Worm (Caenorhabditis elegans): ENCODE results near the gene W08G11.3.

Gene W08G11.3

ce11 chrV:16352282-16352681 lies 15.2 kb upstream of the W08G11.3 start (continued):
- no peak for TF ChIP-seq lin-38 (GFP tag; IDR thresholded peaks at IDR 0.05)
- no peak for TF ChIP-seq ceh-32 (tag; optimal IDR thresholded peaks at IDR 0.05; ENCODE audit: poor library complexity)
- TF ChIP-seq ceh-82 (tag; optimal IDR thresholded peaks at IDR 0.05), result no peak
- TF ChIP-seq daf-19 (GFP tag; conservative IDR thresholded peaks at IDR 0.05), result no peak
- TF ChIP-seq nhr-102 (tag; optimal IDR thresholded peaks at IDR 0.05), result peak; percentile 16
- no peak for TF ChIP-seq dmd-9 (GFP tag; IDR thresholded peaks at IDR 0.05)
- peak in 1 of 2 experiments; percentile 90 for TF ChIP-seq daf-16 (GFP tag; optimal IDR thresholded peaks at IDR 0.05)
- TF ChIP-seq daf-16 (tag; optimal IDR thresholded peaks at IDR 0.05), result peak; percentile 85
- no peak for TF ChIP-seq jun-1 (tag; optimal IDR thresholded peaks at IDR 0.05)
- TF ChIP-seq zip-2 (tag; optimal IDR thresholded peaks at IDR 0.05), result no peak
- TF ChIP-seq hlh-30 (tag; optimal IDR thresholded peaks at IDR 0.05; ENCODE audit: insufficient read depth), result peak; percentile 86
- TF ChIP-seq lin-39 (tag; optimal IDR thresholded peaks at IDR 0.05), result no peak
- no peak for TF ChIP-seq duxl-1 (tag; optimal IDR thresholded peaks at IDR 0.05; ENCODE audit: poor library complexity)
- no peak for TF ChIP-seq fkh-10 (GFP tag; optimal IDR thresholded peaks at IDR 0.05)
- peak in 1 of 2 experiments; percentile 76 for TF ChIP-seq mdl-1 (tag; optimal IDR thresholded peaks at IDR 0.05)
- no peak for TF ChIP-seq R02D3.7 (tag; optimal IDR thresholded peaks at IDR 0.05)
- no peak for TF ChIP-seq nhr-42 (GFP tag; IDR thresholded peaks at IDR 0.05)
- TF ChIP-seq nhr-48 (tag; optimal IDR thresholded peaks at IDR 0.05), result peak; percentile 42
- TF ChIP-seq lim-7 (GFP tag; IDR thresholded peaks at IDR 0.05), result no peak
- TF ChIP-seq zip-11 (GFP tag; IDR thresholded peaks at IDR 0.05), result no peak
- TF ChIP-seq snpc-1.2 (GFP tag; IDR thresholded peaks at IDR 0.05), result no peak
- TF ChIP-seq spr-3 (GFP tag; optimal IDR thresholded peaks at IDR 0.05), result no peak
- TF ChIP-seq saeg-2 (GFP tag; IDR thresholded peaks at IDR 0.05), result no peak
- TF ChIP-seq lin-1 (GFP tag; IDR thresholded peaks at IDR 0.05), result no peak
- peak; percentile 59 for TF ChIP-seq dve-1 (tag; optimal IDR thresholded peaks at IDR 0.05; ENCODE audit: insufficient read depth)
- TF ChIP-seq mxl-3 (GFP tag; optimal IDR thresholded peaks at IDR 0.05), result peak; percentile 37
- no peak for TF ChIP-seq aly-2 (tag; optimal IDR thresholded peaks at IDR 0.05)
- TF ChIP-seq unc-39 (tag; optimal IDR thresholded peaks at IDR 0.05), result no peak
- 0 out of 2 replicates have a peak, but pooled peaks have one; percentile 32 for TF ChIP-seq ctbp-1 (GFP tag; IDR thresholded peaks at IDR 0.05)
- no peak for TF ChIP-seq F26F4.8 (GFP tag; conservative IDR thresholded peaks at IDR 0.05)
- TF ChIP-seq lsy-2 (tag; optimal IDR thresholded peaks at IDR 0.05), result peak in 1 of 2 experiments; percentile 48
- TF ChIP-seq mep-1 (tag; optimal IDR thresholded peaks at IDR 0.05), result peak; percentile 43
- no peak for TF ChIP-seq madf-5 (GFP tag; IDR thresholded peaks at IDR 0.05)
- TF ChIP-seq lin-15B (tag; optimal IDR thresholded peaks at IDR 0.05), result no peak
- no peak for TF ChIP-seq tra-1 (GFP tag; IDR thresholded peaks at IDR 0.05)
- TF ChIP-seq gei-8 (GFP tag; optimal IDR thresholded peaks at IDR 0.05), result no peak
- TF ChIP-seq F49E8.2 (tag; optimal IDR thresholded peaks at IDR 0.05; ENCODE audit: borderline replicate concordance), result no peak
- TF ChIP-seq set-16 (GFP tag; IDR thresholded peaks at IDR 0.05), result no peak
- no peak for TF ChIP-seq ZK546.5 (tag; optimal IDR thresholded peaks at IDR 0.05)
- TF ChIP-seq nhr-10 (tag; optimal IDR thresholded peaks at IDR 0.05), result no peak
- no peak for TF ChIP-seq nhr-41 (GFP tag; IDR thresholded peaks at IDR 0.05)
- no peak for TF ChIP-seq ces-1 (GFP tag; optimal IDR thresholded peaks at IDR 0.05)
- TF ChIP-seq nhr-76 (tag; optimal IDR thresholded peaks at IDR 0.05), result no peak
- TF ChIP-seq cey-2 (tag; optimal IDR thresholded peaks at IDR 0.05; ENCODE audit: borderline replicate concordance, insufficient read depth), result no peak
- no peak for TF ChIP-seq pqm-1 (tag; optimal IDR thresholded peaks at IDR 0.05)
- no peak for TF ChIP-seq lir-3 (tag; optimal IDR thresholded peaks at IDR 0.05)
- no peak for TF ChIP-seq Y105C5A.15 (GFP tag; IDR thresholded peaks at IDR 0.05)
- no peak for TF ChIP-seq zfp-3 (GFP tag; conservative IDR thresholded peaks at IDR 0.05)
- TF ChIP-seq fos-1 (tag; optimal IDR thresholded peaks at IDR 0.05), result no peak
- TF ChIP-seq skn-1 (tag; optimal IDR thresholded peaks at IDR 0.05), result no peak
- TF ChIP-seq ceh-20 (GFP tag; IDR thresholded peaks at IDR 0.05), result no peak; the same call in 1 of the 2 replicates
- TF ChIP-seq F44E2.7 (GFP tag; IDR thresholded peaks at IDR 0.05), result no peak

Measured in whole organism, L4 larva.